Worm (Caenorhabditis elegans) whole organism, L1 larva: ENCODE data around the gene C29A12.1.

Experiments
- C04F5.9 ChIP-seq: sonication (generic microtip); optimal IDR thresholded peaks from 2 replicates; lab custom pipeline; 2016; ENCODE audit warnings: missing genetic modification characterization, missing compliant biosample characterization
- C16A3.4 ChIP-seq: fragments of 150-350 bp; optimal IDR thresholded peaks from 2 replicates; lab custom pipeline; 2014; ENCODE audit warnings: missing biosample characterization, missing genetic modification characterization
- C34B4.2 ChIP-seq: sonication (generic microtip); optimal IDR thresholded peaks from 2 replicates; lab custom pipeline; 2017; ENCODE audit warnings: mild to moderate bottlenecking, missing genetic modification characterization, missing compliant biosample characterization
- F16B12.6 ChIP-seq: fragments of 150-350 bp; optimal IDR thresholded peaks from 2 replicates; lab custom pipeline; 2014; ENCODE audit warnings: missing biosample characterization, missing genetic modification characterization
- alr-1 ChIP-seq: fragments of 200-800 bp; sonication (Bioruptor generic); optimal IDR thresholded peaks from 2 replicates; lab custom pipeline; 2018; ENCODE audit warnings: borderline replicate concordance, mild to moderate bottlenecking, missing genetic modification characterization, missing compliant biosample characterization
- ama-1 ChIP-seq: fragments of 150-350 bp; optimal IDR thresholded peaks from 2 replicates; lab custom pipeline; 2014
- ceh-63 ChIP-seq: fragments of 200-800 bp; sonication (Bioruptor generic); optimal IDR thresholded peaks from 2 replicates; lab custom pipeline; 2018; ENCODE audit warnings: mild to moderate bottlenecking, missing genetic modification characterization, missing compliant biosample characterization
- ceh-8 ChIP-seq: fragments of 200-800 bp; sonication (Bioruptor generic); optimal IDR thresholded peaks from 2 replicates; lab custom pipeline; 2018; ENCODE audit warnings: mild to moderate bottlenecking, missing genetic modification characterization, moderate library complexity, missing compliant biosample characterization
- ceh-82 ChIP-seq, 3 experiments: fragments of 150-350 bp in 1 of 3; sonication (generic microtip) in 2 of 3; optimal IDR thresholded peaks; 2 replicates each; lab custom pipeline; 2014 to 2017; ENCODE audit warnings: missing biosample characterization in 3 of 3, missing genetic modification characterization in 3 of 3
- ceh-88 ChIP-seq: fragments of 200-800 bp; sonication (Bioruptor generic); IDR thresholded peaks from 2 replicates; pipeline ENCODE4 v1.3.6; 2022; ENCODE audit warnings: missing genetic modification characterization, missing compliant biosample characterization
- ceh-90 ChIP-seq: sonication (generic microtip); optimal IDR thresholded peaks from 2 replicates; lab custom pipeline; 2016; ENCODE audit warnings: missing genetic modification characterization, missing compliant biosample characterization
- ces-1 ChIP-seq: fragments of 150-350 bp; optimal IDR thresholded peaks from 2 replicates; lab custom pipeline; 2014; ENCODE audit warnings: missing biosample characterization, missing genetic modification reagents, missing genetic modification characterization
- dpl-1 ChIP-seq, 3 experiments: fragments of 150-350 bp in 2 of 3; sonication (generic microtip) in 1 of 3; optimal IDR thresholded peaks; 2 replicates each; lab custom pipeline; 2014 to 2017; ENCODE audit warnings: missing biosample characterization in 3 of 3, missing genetic modification characterization in 3 of 3, missing genetic modification reagents in 3 of 3
- dsc-1 ChIP-seq: sonication (generic microtip); optimal IDR thresholded peaks from 2 replicates; lab custom pipeline; 2016; ENCODE audit warnings: mild to moderate bottlenecking, missing genetic modification characterization, missing compliant biosample characterization
- efl-1 ChIP-seq, 4 experiments: fragments of 150-350 bp; optimal IDR thresholded peaks in 3 of 4; peaks in 1 of 4; 1 replicate in 1 of 4; 2 replicates in 3 of 4; lab custom pipeline; 2014; ENCODE audit warnings: missing biosample characterization in 2 of 4, missing genetic modification characterization in 2 of 4, missing genetic modification reagents in 2 of 4
- efl-3 ChIP-seq: fragments of 200-800 bp; sonication (Bioruptor generic); optimal IDR thresholded peaks from 2 replicates; lab custom pipeline; 2018; ENCODE audit warnings: mild to moderate bottlenecking, missing genetic modification characterization, missing compliant biosample characterization
- egl-13 ChIP-seq: sonication (generic microtip); optimal IDR thresholded peaks from 2 replicates; lab custom pipeline; 2016; ENCODE audit warnings: missing genotype, missing genetic modification reagents, missing genetic modification characterization, missing compliant biosample characterization
- ets-5 ChIP-seq: fragments of 200-800 bp; sonication (Bioruptor generic); IDR thresholded peaks from 2 replicates; pipeline ENCODE4 v1.3.6; 2022; ENCODE audit warnings: missing genetic modification characterization, missing compliant biosample characterization
- fkh-8 ChIP-seq: sonication (generic microtip); optimal IDR thresholded peaks from 2 replicates; lab custom pipeline; 2016; ENCODE audit warnings: mild to moderate bottlenecking, missing genetic modification characterization, missing compliant biosample characterization
- hlh-4 ChIP-seq: sonication (generic microtip); optimal IDR thresholded peaks from 2 replicates; lab custom pipeline; 2016; ENCODE audit warnings: mild to moderate bottlenecking, missing genetic modification characterization, missing compliant biosample characterization
- irx-1 ChIP-seq: sonication (generic microtip); optimal IDR thresholded peaks from 2 replicates; lab custom pipeline; 2016; ENCODE audit warnings: missing genetic modification characterization, missing compliant biosample characterization
- isw-1 ChIP-seq: fragments of 200-800 bp; sonication (Bioruptor generic); IDR thresholded peaks from 2 replicates; pipeline ENCODE4 v1.3.6; 2022; ENCODE audit warnings: missing genetic modification characterization, missing compliant biosample characterization
- jun-1 ChIP-seq: fragments of 150-350 bp; optimal IDR thresholded peaks from 2 replicates; lab custom pipeline; 2014; ENCODE audit warnings: missing biosample characterization, missing genetic modification reagents, missing genetic modification characterization
- lin-13 ChIP-seq: fragments of 150-350 bp; optimal IDR thresholded peaks from 2 replicates; lab custom pipeline; 2014; ENCODE audit warnings: missing biosample characterization, missing genetic modification reagents, missing genetic modification characterization
- lin-14 ChIP-seq: fragments of 200-800 bp; sonication (Bioruptor generic); optimal IDR thresholded peaks from 2 replicates; lab custom pipeline; 2018; ENCODE audit warnings: mild to moderate bottlenecking, missing genetic modification characterization, moderate library complexity, missing compliant biosample characterization
- lin-15B ChIP-seq: fragments of 150-350 bp; sonication (generic microtip); optimal IDR thresholded peaks from 3 replicates; lab custom pipeline; 2014; ENCODE audit warnings: missing biosample characterization, missing genetic modification characterization
- lin-35 ChIP-seq, 2 experiments: fragments of 150-350 bp; optimal IDR thresholded peaks; 2 replicates each; lab custom pipeline; 2014; ENCODE audit warnings: missing biosample characterization in 2 of 2, missing genetic modification characterization in 2 of 2, missing genetic modification reagents in 2 of 2
- mab-9 ChIP-seq: fragments of 200-800 bp; sonication (Bioruptor generic); IDR thresholded peaks from 2 replicates; pipeline ENCODE4 v1.3.6; 2022; ENCODE audit warnings: missing genetic modification reagents, missing genetic modification characterization, missing compliant biosample characterization
- mef-2 ChIP-seq: fragments of 150-350 bp; optimal IDR thresholded peaks from 2 replicates; lab custom pipeline; 2014; ENCODE audit warnings: missing biosample characterization, missing genetic modification characterization
- mep-1 ChIP-seq: fragments of 150-350 bp; optimal IDR thresholded peaks from 2 replicates; lab custom pipeline; 2014; ENCODE audit warnings: missing biosample characterization, missing genetic modification characterization
- nhr-12 ChIP-seq: sonication (generic microtip); optimal IDR thresholded peaks from 2 replicates; lab custom pipeline; 2017; ENCODE audit warnings: missing biosample characterization, missing genetic modification characterization
- nhr-19 ChIP-seq: fragments of 200-800 bp; sonication (Bioruptor generic); conservative IDR thresholded peaks from 2 replicates; pipeline ENCODE4 v1.3.6; 2022; ENCODE audit warnings: missing genetic modification characterization, missing compliant biosample characterization
- nhr-20 ChIP-seq: sonication (generic microtip); optimal IDR thresholded peaks from 2 replicates; lab custom pipeline; 2016; ENCODE audit warnings: mild to moderate bottlenecking, missing genetic modification characterization, missing compliant biosample characterization
- nhr-237 ChIP-seq: fragments of 150-350 bp; optimal IDR thresholded peaks from 2 replicates; lab custom pipeline; 2014; ENCODE audit warnings: missing biosample characterization, missing genetic modification characterization
- nhr-76 ChIP-seq: sonication (generic microtip); optimal IDR thresholded peaks from 2 replicates; lab custom pipeline; 2017; ENCODE audit warnings: missing biosample characterization, missing genetic modification characterization
- nhr-77 ChIP-seq: fragments of 150-350 bp; optimal IDR thresholded peaks from 2 replicates; lab custom pipeline; 2014; ENCODE audit warnings: missing biosample characterization, missing genetic modification characterization
- nhr-84 ChIP-seq: sonication (generic microtip); optimal IDR thresholded peaks from 2 replicates; lab custom pipeline; 2017; ENCODE audit warnings: missing biosample characterization, missing genetic modification characterization
- nhr-85 ChIP-seq: sonication (generic microtip); peaks from one replicate; lab custom pipeline; 2016; ENCODE audit warnings: missing genetic modification characterization, inconsistent platforms, missing compliant biosample characterization
- pqm-1 ChIP-seq: sonication (generic microtip); optimal IDR thresholded peaks from 3 replicates; lab custom pipeline; 2017; ENCODE audit warnings: missing biosample characterization, missing genetic modification characterization
- rnt-1 ChIP-seq: sonication (generic microtip); optimal IDR thresholded peaks from 2 replicates; lab custom pipeline; 2016; ENCODE audit warnings: mild to moderate bottlenecking, missing genetic modification characterization, moderate library complexity, missing compliant biosample characterization
- skn-1 ChIP-seq: fragments of 150-350 bp; optimal IDR thresholded peaks from 2 replicates; lab custom pipeline; 2014; ENCODE audit warnings: missing biosample characterization, missing genetic modification characterization
- sox-4 ChIP-seq: sonication (generic microtip); optimal IDR thresholded peaks from 2 replicates; lab custom pipeline; 2016; ENCODE audit warnings: missing genetic modification characterization, missing compliant biosample characterization
- sptf-1 ChIP-seq: fragments of 150-350 bp; optimal IDR thresholded peaks from 2 replicates; lab custom pipeline; 2014; ENCODE audit warnings: missing biosample characterization, missing genetic modification characterization
- sup-37 ChIP-seq: fragments of 200-800 bp; sonication (Bioruptor generic); optimal IDR thresholded peaks from 2 replicates; lab custom pipeline; 2018; ENCODE audit warnings: mild to moderate bottlenecking, missing genetic modification characterization, missing compliant biosample characterization
- swsn-7 ChIP-seq: sonication (generic microtip); optimal IDR thresholded peaks from 2 replicates; lab custom pipeline; 2016; ENCODE audit warnings: missing genetic modification characterization, missing compliant biosample characterization
- tlp-1 ChIP-seq: fragments of 150-350 bp; optimal IDR thresholded peaks from 2 replicates; lab custom pipeline; 2014; ENCODE audit warnings: missing biosample characterization, missing genetic modification characterization
- unc-130 ChIP-seq: fragments of 150-350 bp; optimal IDR thresholded peaks from 2 replicates; lab custom pipeline; 2017; ENCODE audit warnings: missing biosample characterization, missing genetic modification characterization, inconsistent platforms
- unc-30 ChIP-seq: sonication (generic microtip); optimal IDR thresholded peaks from 2 replicates; lab custom pipeline; 2017; ENCODE audit warnings: missing biosample characterization, missing genetic modification characterization
- unc-62 ChIP-seq: fragments of 150-350 bp; optimal IDR thresholded peaks from 2 replicates; lab custom pipeline; 2014; ENCODE audit warnings: missing biosample characterization, missing genetic modification reagents, missing genetic modification characterization
- unc-86 ChIP-seq: sonication (generic microtip); optimal IDR thresholded peaks from 2 replicates; lab custom pipeline; 2016; ENCODE audit warnings: missing genetic modification characterization, missing compliant biosample characterization
- xbp-1 ChIP-seq: sonication (generic microtip); optimal IDR thresholded peaks from 2 replicates; lab custom pipeline; 2016; ENCODE audit warnings: missing genetic modification characterization, missing compliant biosample characterization
- zag-1 ChIP-seq: fragments of 150-350 bp; optimal IDR thresholded peaks from 2 replicates; lab custom pipeline; 2014; ENCODE audit warnings: missing biosample characterization, missing genetic modification characterization
- ztf-11 ChIP-seq, 2 experiments: sonication (generic microtip); optimal IDR thresholded peaks; 2 replicates each; lab custom pipeline; 2016 to 2017; ENCODE audit warnings: missing genetic modification characterization in 2 of 2, missing biosample characterization in 1 of 2, missing compliant biosample characterization in 1 of 2

The C29A12.1 gene

DNA sequence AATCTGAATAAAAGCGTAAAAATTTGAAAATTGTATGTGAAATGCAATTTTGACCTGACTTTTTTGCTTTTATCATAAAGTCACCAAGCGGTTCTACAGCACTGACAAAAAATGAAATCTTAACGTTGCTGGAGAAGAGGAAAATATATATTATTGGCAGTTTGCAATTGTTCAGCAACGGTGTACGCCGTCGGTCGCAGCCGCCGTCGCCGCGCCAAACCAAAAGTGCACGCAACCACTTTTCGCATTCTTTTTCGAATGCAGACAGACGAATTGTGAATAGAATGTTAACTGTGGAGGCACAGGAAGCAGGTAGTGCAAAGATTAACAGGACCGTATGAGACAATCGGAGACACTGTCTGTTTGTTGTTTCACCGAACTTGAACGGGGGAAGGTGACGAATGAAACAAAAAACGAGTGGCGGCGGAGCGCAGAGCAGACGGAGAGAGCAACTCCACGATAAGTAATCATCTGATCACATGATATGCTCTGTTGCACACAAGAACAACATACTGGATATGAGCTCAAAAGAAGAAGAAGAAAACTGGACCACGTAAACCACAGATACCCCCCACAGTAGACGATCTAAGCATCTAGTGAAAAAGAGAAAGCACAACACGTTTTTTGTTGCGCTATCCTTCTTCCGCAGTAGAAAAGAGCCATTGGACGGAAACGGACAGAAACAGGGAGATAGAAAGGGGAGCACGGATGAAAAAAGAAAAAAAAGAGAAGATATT lies 43.8 kb upstream of the C29A12.1 start (continued):
- no peak for TF ChIP-seq ets-5 (GFP tag; lab: Robert Waterston, UW)
- TF ChIP-seq xbp-1 (tag; lab: Kevin White, UChicago): no peak
- peak; percentile 21 for TF ChIP-seq fkh-8
- TF ChIP-seq egl-13 (tag; lab: Kevin White, UChicago): no peak
- TF ChIP-seq C34B4.2: no peak
- no peak for TF ChIP-seq ama-1 (lab: Kevin White, UChicago)
- no peak for TF ChIP-seq unc-62 (GFP tag; lab: Kevin White, UChicago)
- TF ChIP-seq nhr-77 (tag; lab: Kevin White, UChicago): peak; percentile 53
- no peak for TF ChIP-seq dsc-1
- no peak for TF ChIP-seq unc-86
- TF ChIP-seq rnt-1 (tag; lab: Kevin White, UChicago): peak; percentile 44
- no peak for TF ChIP-seq nhr-84 (tag; lab: Kevin White, UChicago)
- TF ChIP-seq lin-14 (GFP tag; lab: Kevin White, UChicago): peak; percentile 77
- TF ChIP-seq nhr-85 (tag; lab: Kevin White, UChicago): peak; percentile 55
- no peak for TF ChIP-seq swsn-7
- TF ChIP-seq C04F5.9: no peak
- TF ChIP-seq nhr-12: no peak
- no peak for TF ChIP-seq F16B12.6 (tag; lab: Kevin White, UChicago)
- no peak for TF ChIP-seq sup-37 (GFP tag; lab: Kevin White, UChicago)
- no peak for TF ChIP-seq unc-130 (tag; lab: Kevin White, UChicago)
- no peak for TF ChIP-seq tlp-1 (tag; lab: Kevin White, UChicago)
- TF ChIP-seq C16A3.4 (tag; lab: Kevin White, UChicago): no peak
- peak; percentile 37 for TF ChIP-seq nhr-20 (tag; lab: Kevin White, UChicago)
- TF ChIP-seq ceh-88 (GFP tag; lab: Robert Waterston, UW): no peak
- no peak for TF ChIP-seq ces-1
- no peak for TF ChIP-seq ztf-11 (tag; optimal IDR thresholded peaks at IDR 0.05; lab: Kevin White, UChicago)
- no peak for TF ChIP-seq lin-35 (GFP tag; optimal IDR thresholded peaks at IDR 0.05; lab: Kevin White, UChicago)
- peak in 1 of 3 experiments; percentile 15 for TF ChIP-seq ceh-82 (tag; optimal IDR thresholded peaks at IDR 0.05; lab: Kevin White, UChicago)
- TF ChIP-seq efl-1 (optimal IDR thresholded peaks at IDR 0.05; lab: Kevin White, UChicago): no peak
- peak in 1 of 2 experiments; percentile 22 for TF ChIP-seq efl-1 (GFP tag; optimal IDR thresholded peaks at IDR 0.05 in 1 of 2; lab: Kevin White, UChicago)
- no peak for TF ChIP-seq ceh-8 (GFP tag; lab: Kevin White, UChicago)
- no peak for TF ChIP-seq ceh-90 (tag; lab: Kevin White, UChicago)
- TF ChIP-seq skn-1: no peak
- TF ChIP-seq irx-1 (tag; lab: Kevin White, UChicago): no peak
- no peak for TF ChIP-seq isw-1 (GFP tag; lab: Robert Waterston, UW)
- no peak for TF ChIP-seq hlh-4
- no peak for TF ChIP-seq efl-3 (GFP tag; lab: Kevin White, UChicago)
- TF ChIP-seq lin-15B: no peak
- TF ChIP-seq mef-2 (tag; lab: Kevin White, UChicago): no peak
- TF ChIP-seq lin-13 (GFP tag; lab: Kevin White, UChicago): no peak
- TF ChIP-seq mab-9 (GFP tag; lab: Robert Waterston, UW): no peak
- no peak for TF ChIP-seq nhr-237 (tag; lab: Kevin White, UChicago)
- no peak for TF ChIP-seq zag-1 (tag; lab: Kevin White, UChicago)
- 0 out of 2 replicates have a peak, but pooled peaks have one; percentile 9 for TF ChIP-seq nhr-19 (GFP tag; lab: Robert Waterston, UW)
- peak; percentile 40 for TF ChIP-seq jun-1
- no peak for TF ChIP-seq dpl-1 (GFP tag; optimal IDR thresholded peaks at IDR 0.05; lab: Kevin White, UChicago)
- no peak for TF ChIP-seq pqm-1
- TF ChIP-seq unc-30 (tag; lab: Kevin White, UChicago): no peak
- TF ChIP-seq mep-1 (tag; lab: Kevin White, UChicago): no peak
- no peak for TF ChIP-seq alr-1 (tag; lab: Kevin White, UChicago)
- no peak for TF ChIP-seq ceh-63 (GFP tag; lab: Kevin White, UChicago)
- no peak for TF ChIP-seq sptf-1
- TF ChIP-seq nhr-76 (tag; lab: Kevin White, UChicago): no peak
- no peak for TF ChIP-seq sox-4 (tag; lab: Kevin White, UChicago)
